Worm (Caenorhabditis elegans): ENCODE results near the gene slc-25A32.

Gene slc-25A32

ce11 chrII:8316701-8317100 lies 40.6 kb downstream of the slc-25A32 start:
- TF ChIP-seq mab-5 (tag; optimal IDR thresholded peaks at IDR 0.05), result peak; percentile 39
- no peak for TF ChIP-seq zag-1 (tag; optimal IDR thresholded peaks at IDR 0.05)
- TF ChIP-seq sem-4 (tag; optimal IDR thresholded peaks at IDR 0.05), result no peak
- no peak for TF ChIP-seq ZK546.5 (tag; optimal IDR thresholded peaks at IDR 0.05)
- TF ChIP-seq unc-55 (GFP tag; optimal IDR thresholded peaks at IDR 0.05), result peak; percentile 60

ce11 chrII:8321244-8321643 lies 45.1 kb downstream of the slc-25A32 start, which contains the start of gene shw-1:
Gene shw-1 (minus strand): TSS chrII:8321471.
- TF ChIP-seq sem-4 (tag; optimal IDR thresholded peaks at IDR 0.05) (no peak), F13H6.1 (tag; optimal IDR thresholded peaks at IDR 0.05) (no peak), C34F6.9 (tag; optimal IDR thresholded peaks at IDR 0.05) (no peak), skn-1 (tag; optimal IDR thresholded peaks at IDR 0.05) (no peak), lsy-2 (tag; optimal IDR thresholded peaks at IDR 0.05) (no peak), mab-5 (tag; optimal IDR thresholded peaks at IDR 0.05) (no peak), nhr-25 (tag; optimal IDR thresholded peaks at IDR 0.05) (no peak), Y55F3AM.14 (GFP tag; optimal IDR thresholded peaks at IDR 0.05) (no peak), ztf-11 (tag; optimal IDR thresholded peaks at IDR 0.05) (no peak), nhr-237 (tag; optimal IDR thresholded peaks at IDR 0.05) (no peak), nhr-12 (tag; optimal IDR thresholded peaks at IDR 0.05) (no peak), nhr-77 (tag; optimal IDR thresholded peaks at IDR 0.05) (no peak), ceh-16 (tag; optimal IDR thresholded peaks at IDR 0.05) (no peak), dmd-4 (tag; optimal IDR thresholded peaks at IDR 0.05) (no peak), nhr-10 (tag; optimal IDR thresholded peaks at IDR 0.05) (no peak), mbf-1 (tag; optimal IDR thresholded peaks at IDR 0.05) (no peak), unc-55 (GFP tag; optimal IDR thresholded peaks at IDR 0.05) (no peak), fos-1 (tag; optimal IDR thresholded peaks at IDR 0.05) (no peak), nhr-23 (tag; optimal IDR thresholded peaks at IDR 0.05) (no peak)

DNA sequence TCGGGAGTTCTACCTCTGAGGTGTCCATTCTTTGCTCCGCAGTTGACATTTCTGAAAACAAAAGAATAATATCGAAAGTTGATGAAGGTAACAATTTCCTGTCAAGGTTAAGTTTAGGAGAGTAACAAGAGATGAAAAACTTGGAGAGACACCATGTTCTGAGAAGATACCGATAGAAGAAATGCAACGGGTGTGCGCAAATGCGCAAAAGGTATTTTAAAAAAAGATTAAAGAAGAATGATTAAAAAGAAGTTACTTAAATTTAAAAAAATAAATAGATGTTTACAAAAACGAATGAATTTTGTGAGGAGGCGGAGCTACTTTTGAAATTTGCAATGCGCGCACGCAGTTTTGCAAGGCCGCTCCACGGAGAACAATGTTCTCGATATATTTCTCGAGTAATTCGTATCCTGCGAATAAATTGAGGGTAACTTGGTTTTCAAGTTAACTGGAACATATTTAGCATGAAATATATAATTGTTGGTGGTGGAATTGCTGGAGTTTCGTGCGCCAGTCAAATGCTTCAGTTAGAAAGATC lies 49.0 kb downstream of the slc-25A32 start, which contains the start of the genes ran-3 and C26D10.3:
ran-3 (minus strand) TSS at position 51 of the 538 bp plus-strand sequence.
C26D10.3 (plus strand) TSS at position 385 of the 538 bp plus-strand sequence.
- peak; percentile 54 for TF ChIP-seq lin-11 (tag; optimal IDR thresholded peaks at IDR 0.05)
- peak; percentile 13 for TF ChIP-seq crh-2 (tag; optimal IDR thresholded peaks at IDR 0.05)
- TF ChIP-seq snpc-4 (tag; optimal IDR thresholded peaks at IDR 0.05), result no peak
- no peak for TF ChIP-seq mbf-1 (tag; optimal IDR thresholded peaks at IDR 0.05)
- TF ChIP-seq peb-1 (tag; optimal IDR thresholded peaks at IDR 0.05), result no peak
- TF ChIP-seq lin-13 (GFP tag; optimal IDR thresholded peaks at IDR 0.05), result peak; percentile 17
- TF ChIP-seq unc-55 (GFP tag; optimal IDR thresholded peaks at IDR 0.05), result peak; percentile 69
- no peak for TF ChIP-seq alr-1 (tag; optimal IDR thresholded peaks at IDR 0.05)
- TF ChIP-seq nhr-129 (tag; optimal IDR thresholded peaks at IDR 0.05), result peak; percentile 66
- peak in 1 of 2 experiments; percentile 70 for TF ChIP-seq lsy-2 (tag; optimal IDR thresholded peaks at IDR 0.05)
- TF ChIP-seq ZK546.5 (tag; optimal IDR thresholded peaks at IDR 0.05), result no peak
- no peak for TF ChIP-seq egl-27 (tag; optimal IDR thresholded peaks at IDR 0.05)
- TF ChIP-seq gmeb-1 (tag; optimal IDR thresholded peaks at IDR 0.05), result peak; percentile 55
- peak; percentile 42 for TF ChIP-seq skn-1 (tag; optimal IDR thresholded peaks at IDR 0.05)
- no peak for TF ChIP-seq Y55F3AM.14 (GFP tag; optimal IDR thresholded peaks at IDR 0.05)
- no peak for TF ChIP-seq ztf-1 (GFP tag; conservative IDR thresholded peaks at IDR 0.05)
- TF ChIP-seq C34F6.9 (tag; optimal IDR thresholded peaks at IDR 0.05), result peak; percentile 43
- TF ChIP-seq nhr-25 (tag; optimal IDR thresholded peaks at IDR 0.05), result no peak
- peak; percentile 18 for TF ChIP-seq nhr-21 (tag; optimal IDR thresholded peaks at IDR 0.05)
- TF ChIP-seq nhr-23 (tag; optimal IDR thresholded peaks at IDR 0.05), result no peak
- TF ChIP-seq ztf-4 (tag; optimal IDR thresholded peaks at IDR 0.05), result no peak
- peak; percentile 47 for TF ChIP-seq sma-3 (GFP tag; optimal IDR thresholded peaks at IDR 0.05)
- peak; percentile 8 for TF ChIP-seq F13H6.1 (tag; optimal IDR thresholded peaks at IDR 0.05)
- TF ChIP-seq nhr-11 (tag; optimal IDR thresholded peaks at IDR 0.05), result no peak

DNA sequence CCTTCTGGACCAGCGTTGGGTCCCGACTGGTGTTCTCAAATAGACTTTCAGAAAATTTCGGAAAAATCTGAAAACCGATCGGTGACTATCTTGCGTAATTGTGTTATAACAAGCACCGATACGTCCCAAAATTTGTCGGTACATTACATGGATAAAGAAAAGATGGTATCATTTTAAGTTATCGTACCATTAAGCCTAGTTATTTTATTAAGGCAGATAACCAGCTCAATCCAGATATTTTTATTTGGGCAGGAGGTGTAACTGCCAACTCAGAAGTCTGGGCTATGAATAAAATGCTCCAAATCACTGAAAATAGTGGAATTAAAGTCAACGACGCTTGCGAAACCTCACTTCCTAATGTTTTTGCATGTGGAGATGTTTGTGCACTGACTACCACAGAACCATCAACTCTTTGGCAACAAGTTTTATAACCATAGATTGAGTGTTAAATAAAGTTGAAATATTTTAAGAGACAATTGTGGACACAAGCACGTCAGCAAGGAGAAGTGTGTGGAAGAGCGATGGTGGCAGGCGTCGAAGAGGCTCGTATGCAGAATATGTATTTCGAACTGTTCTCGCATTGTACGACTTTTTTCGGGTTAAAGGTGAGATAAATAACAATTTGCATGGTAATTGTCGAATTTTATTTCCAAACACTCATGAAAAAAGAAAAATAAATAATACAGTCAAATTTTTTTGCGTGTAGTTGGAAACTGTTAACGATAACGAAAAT lies 50.3 kb downstream of the slc-25A32 start:
- no peak for TF ChIP-seq snpc-4 (tag; optimal IDR thresholded peaks at IDR 0.05)
- TF ChIP-seq lin-11 (tag; optimal IDR thresholded peaks at IDR 0.05), result no peak
